Worm (Caenorhabditis elegans): ENCODE data around the gene F56D1.1.

- no peak for TF ChIP-seq dve-1 (tag; optimal IDR thresholded peaks at IDR 0.05)
- TF ChIP-seq pag-3 (tag; optimal IDR thresholded peaks at IDR 0.05; ENCODE audit: borderline replicate concordance) = no peak
- TF ChIP-seq ceh-18 (tag; optimal IDR thresholded peaks at IDR 0.05) = no peak
- TF ChIP-seq sox-4 (tag; optimal IDR thresholded peaks at IDR 0.05) = no peak
- TF ChIP-seq C08G9.2 (tag; optimal IDR thresholded peaks at IDR 0.05) = no peak
- no peak for TF ChIP-seq pros-1 (tag; optimal IDR thresholded peaks at IDR 0.05)
- TF ChIP-seq elt-2 (tag; optimal IDR thresholded peaks at IDR 0.05) = no peak
- TF ChIP-seq ama-1 (optimal IDR thresholded peaks at IDR 0.05) = no peak
- TF ChIP-seq madf-2 (tag; optimal IDR thresholded peaks at IDR 0.05) = no peak
- TF ChIP-seq ets-4 (tag; optimal IDR thresholded peaks at IDR 0.05) = no peak
- TF ChIP-seq lim-6 (tag; optimal IDR thresholded peaks at IDR 0.05) = no peak
- no peak for TF ChIP-seq pax-1 (tag; optimal IDR thresholded peaks at IDR 0.05)
These were observed 22.1 kb downstream of the F56D1.1 start, which contains the start of gene fzy-1 for ce11 chrII:5500470-5500869.
